Fruit fly (Drosophila melanogaster): ENCODE results near the gene CG14989.

CG14989 gene

DNA sequence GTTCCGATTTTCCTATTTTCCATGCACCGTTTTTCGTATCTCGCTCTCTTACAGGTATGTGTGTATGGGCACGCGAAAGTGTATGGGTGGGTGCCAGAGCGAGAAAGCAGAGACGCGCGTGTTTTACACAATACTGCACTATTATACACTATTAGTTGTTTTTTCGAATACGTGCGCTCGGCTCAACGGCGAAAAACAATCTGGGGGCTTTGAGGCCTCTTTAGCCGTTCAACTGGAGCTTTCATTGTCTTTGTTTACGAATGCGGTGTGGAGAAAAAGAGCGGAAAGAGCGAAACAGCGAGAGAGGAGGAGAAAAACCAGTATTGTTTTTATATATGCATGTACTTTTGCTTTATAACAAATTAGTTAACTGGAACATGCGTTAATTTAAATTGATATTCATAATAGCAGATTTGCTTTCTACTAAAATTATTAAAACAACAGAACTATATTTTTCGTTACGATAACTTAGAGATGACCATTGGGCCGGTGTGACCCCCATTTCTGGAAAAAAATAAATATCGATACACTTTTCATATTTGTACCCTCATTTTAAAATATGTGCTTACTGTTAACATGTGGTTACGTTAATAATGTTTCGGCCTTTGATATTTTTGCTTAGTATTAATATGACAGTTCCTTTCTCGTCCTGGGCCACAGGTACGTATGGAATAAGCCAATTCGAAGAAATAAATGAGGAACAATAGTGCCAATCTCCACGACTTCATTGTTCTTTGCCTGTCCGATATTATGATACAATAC is 15.3 kb downstream of the CG14989 start, which contains the start of gene CG14995 (continued):
- TF ChIP-seq eyg (GFP tag; optimal IDR thresholded peaks at IDR 0.05) (no peak), Ssrp (tag; optimal IDR thresholded peaks at IDR 0.05) (no peak), CG2120 (GFP tag; optimal IDR thresholded peaks at IDR 0.05) (no peak), Neu2 (GFP tag; optimal IDR thresholded peaks at IDR 0.05; ENCODE audit: borderline replicate concordance) (no peak), CkIIα-i1 (GFP tag; IDR thresholded peaks at IDR 0.05) (no peak), twi (tag; optimal IDR thresholded peaks at IDR 0.05) (no peak), CG8388 (GFP tag; optimal IDR thresholded peaks at IDR 0.05) (no peak), CG9876 (GFP tag; optimal IDR thresholded peaks at IDR 0.05) (no peak), HLHmδ (GFP tag; optimal IDR thresholded peaks at IDR 0.05) (no peak), Hr39 (optimal IDR thresholded peaks at IDR 0.05) (no peak), CG11504 (tag; optimal IDR thresholded peaks at IDR 0.05) (peak; percentile 14), Vsx1 (GFP tag; optimal IDR thresholded peaks at IDR 0.05) (no peak), CG18262 (tag; optimal IDR thresholded peaks at IDR 0.05) (no peak), fru (optimal IDR thresholded peaks at IDR 0.05) (no peak), Tbp (GFP tag; optimal IDR thresholded peaks at IDR 0.05) (no peak), Scr (GFP tag; IDR thresholded peaks at IDR 0.05; ENCODE audit: partially characterized antibody) (peak; percentile 67), ewg (GFP tag; optimal IDR thresholded peaks at IDR 0.05) (no peak), seq (GFP tag; IDR thresholded peaks at IDR 0.05) (no peak), Abd-B (GFP tag; optimal IDR thresholded peaks at IDR 0.05) (no peak), Doc3 (GFP tag; IDR thresholded peaks at IDR 0.05; ENCODE audit: partially characterized antibody) (peak; percentile 59), Mad (GFP tag; optimal IDR thresholded peaks at IDR 0.05) (no peak), cwo (GFP tag; optimal IDR thresholded peaks at IDR 0.05) (peak; percentile 0), CG9797 (GFP tag; optimal IDR thresholded peaks at IDR 0.05) (no peak), h (optimal IDR thresholded peaks at IDR 0.05) (no peak), CG14667 (GFP tag; IDR thresholded peaks at IDR 0.05) (no peak), Six4 (GFP tag; optimal IDR thresholded peaks at IDR 0.05) (no peak), inv (GFP tag; IDR thresholded peaks at IDR 0.05; ENCODE audit: partially characterized antibody) (peak; percentile 31; the same call in 1 of the 2 replicates), CG7271 (tag; optimal IDR thresholded peaks at IDR 0.05) (no peak), ind (GFP tag; optimal IDR thresholded peaks at IDR 0.05) (no peak), NC2α (GFP tag; optimal IDR thresholded peaks at IDR 0.05) (no peak), esg (GFP tag; conservative IDR thresholded peaks at IDR 0.05) (no peak), gsb-n (tag; optimal IDR thresholded peaks at IDR 0.05) (no peak), ro (GFP tag; IDR thresholded peaks at IDR 0.05) (no peak), CG6689 (GFP tag; IDR thresholded peaks at IDR 0.05) (no peak), bbx (GFP tag; IDR thresholded peaks at IDR 0.05; ENCODE audit: partially characterized antibody) (peak; percentile 51; the same call in 1 of the 2 replicates), CG2712 (tag; optimal IDR thresholded peaks at IDR 0.05) (peak; percentile 31), CTCF (GFP tag; optimal IDR thresholded peaks at IDR 0.05) (no peak), CG3407 (GFP tag; optimal IDR thresholded peaks at IDR 0.05) (no peak), CG6254 (GFP tag; optimal IDR thresholded peaks at IDR 0.05) (no peak), CG8290 (GFP tag; optimal IDR thresholded peaks at IDR 0.05) (no peak), CG8290 (tag; optimal IDR thresholded peaks at IDR 0.05) (peak in 1 of 2 experiments; percentile 55), CG1792 (GFP tag; optimal IDR thresholded peaks at IDR 0.05) (no peak), CG12236 (GFP tag; optimal IDR thresholded peaks at IDR 0.05) (no peak), CG6683 (GFP tag; optimal IDR thresholded peaks at IDR 0.05) (no peak), vnd (GFP tag; IDR thresholded peaks at IDR 0.05; ENCODE audit: partially characterized antibody) (peak; percentile 63; the same call in 2 of the 3 replicates), CG7372 (GFP tag; IDR thresholded peaks at IDR 0.05) (no peak), Lhr (GFP tag; optimal IDR thresholded peaks at IDR 0.05) (no peak), CG10267 (tag; optimal IDR thresholded peaks at IDR 0.05) (peak; percentile 5), CG32772 (GFP tag; IDR thresholded peaks at IDR 0.05) (no peak), Atf-2 (GFP tag; optimal IDR thresholded peaks at IDR 0.05) (no peak), usp (GFP tag; optimal IDR thresholded peaks at IDR 0.05) (no peak), sob (GFP tag; IDR thresholded peaks at IDR 0.05) (no peak; the same call in 1 of the 2 replicates)

All from whole organism, embryonic.